Fruit fly (Drosophila melanogaster): ENCODE results near the gene CG7208.

Gene CG7208

dm6 chr3R:18185385-18185784, at the start of gene CG7208, which contains the start of gene Arp5:
TSS of gene CG7208 (minus strand) at chr3R:18185715.
TSS of gene Arp5 (plus strand) at chr3R:18185498.
- peak; percentile 69; the same call in 2 of the 3 replicates for TF ChIP-seq CG4496 (GFP tag; IDR thresholded peaks at IDR 0.05)
- no peak for TF ChIP-seq Pif1B (GFP tag; optimal IDR thresholded peaks at IDR 0.05)
- no peak for TF ChIP-seq EcR (GFP tag; optimal IDR thresholded peaks at IDR 0.05)
- TF ChIP-seq CG17806 (tag; optimal IDR thresholded peaks at IDR 0.05) = peak; percentile 53
- TF ChIP-seq D1 (tag; optimal IDR thresholded peaks at IDR 0.05) = no peak
- no peak for TF ChIP-seq CG34367 (tag; optimal IDR thresholded peaks at IDR 0.05)
- TF ChIP-seq Ets98B (GFP tag; IDR thresholded peaks at IDR 0.05) = peak; percentile 23
- TF ChIP-seq CG13204 (GFP tag; optimal IDR thresholded peaks at IDR 0.05) = no peak
- no peak for TF ChIP-seq CG10348 (GFP tag; IDR thresholded peaks at IDR 0.05)
- no peak for TF ChIP-seq CG12605 (GFP tag; IDR thresholded peaks at IDR 0.05)
- TF ChIP-seq Pif1A (GFP tag; optimal IDR thresholded peaks at IDR 0.05) = no peak
- TF ChIP-seq CG15710 (tag; optimal IDR thresholded peaks at IDR 0.05) = peak; percentile 51
- TF ChIP-seq rn (GFP tag; IDR thresholded peaks at IDR 0.05) = no peak; the same call in 1 of the 2 replicates
- no peak for TF ChIP-seq gl (tag; optimal IDR thresholded peaks at IDR 0.05)
- peak; percentile 45 for TF ChIP-seq CG32121 (GFP tag; IDR thresholded peaks at IDR 0.05)
- peak; percentile 36 for TF ChIP-seq Snoo (tag; optimal IDR thresholded peaks at IDR 0.05)
- no peak for TF ChIP-seq CG14655 (GFP tag; optimal IDR thresholded peaks at IDR 0.05)
- TF ChIP-seq CG8159 (tag; optimal IDR thresholded peaks at IDR 0.05) = peak; percentile 51
- TF ChIP-seq CG9948 (tag; optimal IDR thresholded peaks at IDR 0.05) = peak; percentile 37
- no peak for TF ChIP-seq CG8301 (tag; optimal IDR thresholded peaks at IDR 0.05)
- TF ChIP-seq fd96Ca (GFP tag; IDR thresholded peaks at IDR 0.05) = no peak

dm6 chr3R:18234699-18235257, 49.3 kb upstream of the CG7208 start:
- TF ChIP-seq fd96Ca (GFP tag; IDR thresholded peaks at IDR 0.05) (0 out of 3 replicates have a peak, but pooled peaks have one; percentile 14), CG8159 (tag; optimal IDR thresholded peaks at IDR 0.05) (no peak), CG32121 (GFP tag; IDR thresholded peaks at IDR 0.05) (no peak), rn (GFP tag; IDR thresholded peaks at IDR 0.05) (no peak)

dm6 chr3R:18232187-18232586, 46.7 kb upstream of the CG7208 start:
- TF ChIP-seq CG9948 (tag; optimal IDR thresholded peaks at IDR 0.05) = no peak
- TF ChIP-seq Ets98B (GFP tag; IDR thresholded peaks at IDR 0.05) = no peak
- TF ChIP-seq CG34367 (tag; optimal IDR thresholded peaks at IDR 0.05) = no peak
- no peak for TF ChIP-seq CG15710 (tag; optimal IDR thresholded peaks at IDR 0.05)
- no peak for TF ChIP-seq gl (tag; optimal IDR thresholded peaks at IDR 0.05)
- no peak for TF ChIP-seq Snoo (tag; optimal IDR thresholded peaks at IDR 0.05)
- no peak for TF ChIP-seq Pif1A (GFP tag; optimal IDR thresholded peaks at IDR 0.05)
- no peak for TF ChIP-seq CG12605 (GFP tag; IDR thresholded peaks at IDR 0.05)
- no peak for TF ChIP-seq CG32121 (GFP tag; IDR thresholded peaks at IDR 0.05)
- no peak for TF ChIP-seq rn (GFP tag; IDR thresholded peaks at IDR 0.05)
- TF ChIP-seq CG14655 (GFP tag; optimal IDR thresholded peaks at IDR 0.05) = no peak
- no peak for TF ChIP-seq D1 (tag; optimal IDR thresholded peaks at IDR 0.05)
- no peak for TF ChIP-seq Pif1B (GFP tag; optimal IDR thresholded peaks at IDR 0.05)
- no peak for TF ChIP-seq CG13204 (GFP tag; optimal IDR thresholded peaks at IDR 0.05)
- no peak for TF ChIP-seq fd96Ca (GFP tag; IDR thresholded peaks at IDR 0.05)

- TF ChIP-seq CG32121 (GFP tag; IDR thresholded peaks at IDR 0.05) = no peak
- no peak for TF ChIP-seq CG12605 (GFP tag; IDR thresholded peaks at IDR 0.05)
- no peak for TF ChIP-seq CG4496 (GFP tag; IDR thresholded peaks at IDR 0.05)
- no peak for TF ChIP-seq EcR (GFP tag; optimal IDR thresholded peaks at IDR 0.05)
- TF ChIP-seq CG8301 (tag; optimal IDR thresholded peaks at IDR 0.05) = no peak
- no peak for TF ChIP-seq gl (tag; optimal IDR thresholded peaks at IDR 0.05)
- TF ChIP-seq Pif1A (GFP tag; optimal IDR thresholded peaks at IDR 0.05) = no peak
- TF ChIP-seq CG15710 (tag; optimal IDR thresholded peaks at IDR 0.05) = no peak
- TF ChIP-seq CG17806 (tag; optimal IDR thresholded peaks at IDR 0.05) = no peak
Observed at dm6 chr3R:18230229-18230628, 44.7 kb upstream of the CG7208 start.

- TF ChIP-seq CG12605 (GFP tag; IDR thresholded peaks at IDR 0.05) = no peak
- peak; percentile 29; the same call in 1 of the 2 replicates for TF ChIP-seq Ets98B (GFP tag; IDR thresholded peaks at IDR 0.05)
Observed at dm6 chr3R:18228713-18229222, 43.3 kb upstream of the CG7208 start.

dm6 chr3R:18227385-18227784, 41.9 kb upstream of the CG7208 start:
- TF ChIP-seq CG15710 (tag; optimal IDR thresholded peaks at IDR 0.05) (no peak), gl (tag; optimal IDR thresholded peaks at IDR 0.05) (no peak), EcR (GFP tag; optimal IDR thresholded peaks at IDR 0.05) (no peak), CG34367 (tag; optimal IDR thresholded peaks at IDR 0.05) (no peak), Snoo (tag; optimal IDR thresholded peaks at IDR 0.05) (no peak), CG17806 (tag; optimal IDR thresholded peaks at IDR 0.05) (no peak), CG8159 (tag; optimal IDR thresholded peaks at IDR 0.05) (no peak), CG4496 (GFP tag; IDR thresholded peaks at IDR 0.05) (no peak), CG9948 (tag; optimal IDR thresholded peaks at IDR 0.05) (no peak), Pif1A (GFP tag; optimal IDR thresholded peaks at IDR 0.05) (no peak), CG8301 (tag; optimal IDR thresholded peaks at IDR 0.05) (no peak), Ets98B (GFP tag; IDR thresholded peaks at IDR 0.05) (no peak)

- TF ChIP-seq gl (tag; optimal IDR thresholded peaks at IDR 0.05) = no peak
- no peak for TF ChIP-seq CG12605 (GFP tag; IDR thresholded peaks at IDR 0.05)
- no peak for TF ChIP-seq Snoo (tag; optimal IDR thresholded peaks at IDR 0.05)
- no peak for TF ChIP-seq CG15710 (tag; optimal IDR thresholded peaks at IDR 0.05)
- no peak for TF ChIP-seq CG8301 (tag; optimal IDR thresholded peaks at IDR 0.05)
- TF ChIP-seq Ets98B (GFP tag; IDR thresholded peaks at IDR 0.05) = no peak
- 0 out of 2 replicates have a peak, but pooled peaks have one; percentile 25 for TF ChIP-seq CG32121 (GFP tag; IDR thresholded peaks at IDR 0.05)
- no peak for TF ChIP-seq CG14655 (GFP tag; optimal IDR thresholded peaks at IDR 0.05)
- no peak for TF ChIP-seq CG8159 (tag; optimal IDR thresholded peaks at IDR 0.05)
- TF ChIP-seq CG17806 (tag; optimal IDR thresholded peaks at IDR 0.05) = no peak
- TF ChIP-seq rn (GFP tag; IDR thresholded peaks at IDR 0.05) = no peak
- TF ChIP-seq CG9948 (tag; optimal IDR thresholded peaks at IDR 0.05) = no peak
- no peak for TF ChIP-seq Pif1B (GFP tag; optimal IDR thresholded peaks at IDR 0.05)
- TF ChIP-seq D1 (tag; optimal IDR thresholded peaks at IDR 0.05) = no peak
- TF ChIP-seq fd96Ca (GFP tag; IDR thresholded peaks at IDR 0.05) = no peak
- peak; percentile 73 for TF ChIP-seq EcR (GFP tag; optimal IDR thresholded peaks at IDR 0.05)
- no peak for TF ChIP-seq CG10348 (GFP tag; IDR thresholded peaks at IDR 0.05)
- TF ChIP-seq CG4496 (GFP tag; IDR thresholded peaks at IDR 0.05) = peak; percentile 24; the same call in 2 of the 3 replicates
- TF ChIP-seq Pif1A (GFP tag; optimal IDR thresholded peaks at IDR 0.05) = no peak
Observed at dm6 chr3R:18226809-18227157, 41.3 kb upstream of the CG7208 start.
